Fruit fly (Drosophila melanogaster) whole organism, embryonic: ENCODE results near the gene Traf4.

ENCODE experiments used
- Abd-B ChIP-seq: fragments of 200-800 bp; sonication (Bioruptor generic); optimal IDR thresholded peaks from 2 replicates; lab custom pipeline; 2018; ENCODE audit warnings: missing biosample characterization, mild to moderate bottlenecking, missing genetic modification characterization, moderate library complexity
- Adf1 ChIP-seq: fragments of 200-800 bp; sonication (Bioruptor generic); IDR thresholded peaks from 2 replicates; pipeline ENCODE4 v1.3.6; 2022; ENCODE audit warnings: missing biosample characterization, missing genetic modification characterization
- Atf6 ChIP-seq: fragments of 200-800 bp; sonication (Bioruptor generic); IDR thresholded peaks from 2 replicates; pipeline ENCODE4 v1.3.6; 2022; ENCODE audit warnings: missing biosample characterization, missing genetic modification characterization
- B-H2 ChIP-seq: fragments of 200-800 bp; sonication (Bioruptor generic); optimal IDR thresholded peaks from 2 replicates; lab custom pipeline; 2018; ENCODE audit warnings: missing biosample characterization, mild to moderate bottlenecking, missing genetic modification characterization
- CG10366 ChIP-seq: fragments of 200-800 bp; sonication (Bioruptor generic); IDR thresholded peaks from 2 replicates; pipeline ENCODE4 v1.3.6; 2022; ENCODE audit warnings: missing biosample characterization, missing genetic modification characterization
- CG10543 ChIP-seq: fragments of 200-800 bp; sonication (Bioruptor generic); optimal IDR thresholded peaks from 3 replicates; lab custom pipeline; 2017; ENCODE audit warnings: missing biosample characterization, mild to moderate bottlenecking, missing genetic modification characterization, moderate library complexity
- CG11504 ChIP-seq: fragments of 200-800 bp; sonication (Bioruptor generic); optimal IDR thresholded peaks from 3 replicates; lab custom pipeline; 2019; ENCODE audit warnings: missing biosample characterization, mild to moderate bottlenecking, missing genetic modification characterization, moderate library complexity
- CG12219 ChIP-seq: fragments of 200-800 bp; sonication (Bioruptor generic); optimal IDR thresholded peaks from 3 replicates; lab custom pipeline; 2018; ENCODE audit warnings: missing biosample characterization, mild to moderate bottlenecking, missing genetic modification characterization
- CG12391 ChIP-seq: fragments of 200-800 bp; sonication (Bioruptor generic); optimal IDR thresholded peaks from 3 replicates; lab custom pipeline; 2018; ENCODE audit warnings: missing biosample characterization, mild to moderate bottlenecking, missing genetic modification characterization, moderate library complexity
- CG14860 ChIP-seq: fragments of 200-800 bp; sonication (Bioruptor generic); IDR thresholded peaks from 3 replicates; pipeline ENCODE4 v1.3.6; 2022; ENCODE audit warnings: missing biosample characterization, missing genetic modification characterization; ENCODE audit not compliant: partially characterized antibody
- CG14965 ChIP-seq: fragments of 200-800 bp; sonication (Bioruptor generic); optimal IDR thresholded peaks from 2 replicates; lab custom pipeline; 2016; ENCODE audit warnings: missing biosample characterization, missing genetic modification characterization, borderline replicate concordance
- CG16779 ChIP-seq: fragments of 200-800 bp; sonication (Bioruptor generic); IDR thresholded peaks from 2 replicates; pipeline ENCODE4 v1.3.6; 2022; ENCODE audit warnings: missing biosample characterization, missing genetic modification characterization
- CG17912 ChIP-seq: fragments of 200-800 bp; sonication (Bioruptor generic); optimal IDR thresholded peaks from 2 replicates; lab custom pipeline; 2018; ENCODE audit warnings: missing biosample characterization, mild to moderate bottlenecking, missing genetic modification characterization
- CG2120 ChIP-seq: fragments of 200-800 bp; sonication (Bioruptor generic); optimal IDR thresholded peaks from 3 replicates; lab custom pipeline; 2016; ENCODE audit warnings: missing biosample characterization, missing genetic modification characterization
- CG2199 ChIP-seq: fragments of 200-800 bp; sonication (Bioruptor generic); IDR thresholded peaks from 3 replicates; pipeline ENCODE4 v1.3.6; 2022; ENCODE audit warnings: missing biosample characterization, missing genetic modification characterization
- CG32772 ChIP-seq: fragments of 200-800 bp; sonication (Bioruptor generic); IDR thresholded peaks from 2 replicates; pipeline ENCODE4 v1.3.6; 2022; ENCODE audit warnings: missing biosample characterization, missing genetic modification characterization
- CG33557 ChIP-seq: fragments of 200-800 bp; sonication (Bioruptor generic); optimal IDR thresholded peaks from 2 replicates; lab custom pipeline; 2019; ENCODE audit warnings: missing biosample characterization, mild to moderate bottlenecking, missing genetic modification characterization, moderate library complexity
- CG3838 ChIP-seq: fragments of 200-800 bp; sonication (Bioruptor generic); optimal IDR thresholded peaks from 3 replicates; lab custom pipeline; 2016; ENCODE audit warnings: missing biosample characterization, missing genetic modification characterization
- CG42726 ChIP-seq: fragments of 200-800 bp; sonication (Bioruptor generic); IDR thresholded peaks from 2 replicates; pipeline ENCODE4 v1.3.6; 2022; ENCODE audit warnings: missing biosample characterization, missing genetic modification characterization; ENCODE audit not compliant: partially characterized antibody
- CG4404 ChIP-seq: fragments of 200-800 bp; sonication (Bioruptor generic); IDR thresholded peaks from 2 replicates; pipeline ENCODE4 v1.3.6; 2022; ENCODE audit warnings: missing biosample characterization, missing genetic modification characterization
- CG6654 ChIP-seq: fragments of 200-800 bp; sonication (Bioruptor generic); optimal IDR thresholded peaks from 2 replicates; lab custom pipeline; 2017; ENCODE audit warnings: missing biosample characterization, mild to moderate bottlenecking, missing genetic modification characterization
- CG8089 ChIP-seq: fragments of 200-800 bp; sonication (Bioruptor generic); optimal IDR thresholded peaks from 3 replicates; lab custom pipeline; 2016; ENCODE audit warnings: missing biosample characterization, missing genetic modification characterization
- CG9876 ChIP-seq: fragments of 200-800 bp; sonication (Bioruptor generic); optimal IDR thresholded peaks from 2 replicates; lab custom pipeline; 2016; ENCODE audit warnings: missing biosample characterization, missing genetic modification characterization
- CTCF ChIP-seq: fragments of 200-800 bp; sonication (Bioruptor generic); optimal IDR thresholded peaks from 2 replicates; lab custom pipeline; 2017; ENCODE audit warnings: missing biosample characterization, mild to moderate bottlenecking, missing genetic modification characterization, moderate library complexity
- Chrac-16 ChIP-seq: fragments of 200-800 bp; sonication (Bioruptor generic); optimal IDR thresholded peaks from 3 replicates; lab custom pipeline; 2016; ENCODE audit warnings: missing biosample characterization, missing genetic modification characterization
- CkIIα-i1 ChIP-seq: fragments of 200-800 bp; sonication (Bioruptor generic); IDR thresholded peaks from 2 replicates; pipeline ENCODE4 v1.3.6; 2022; ENCODE audit warnings: missing biosample characterization, missing genetic modification characterization
- Dip3 ChIP-seq: fragments of 200-800 bp; sonication (Bioruptor generic); optimal IDR thresholded peaks from 3 replicates; lab custom pipeline; 2016; ENCODE audit warnings: missing biosample characterization, missing genetic modification characterization
- Dp ChIP-seq: fragments of 200-800 bp; sonication (Bioruptor generic); optimal IDR thresholded peaks from 2 replicates; lab custom pipeline; 2018; ENCODE audit warnings: missing biosample characterization, mild to moderate bottlenecking, missing genetic modification characterization, moderate library complexity
- Dref ChIP-seq: fragments of 200-800 bp; sonication (Bioruptor generic); IDR thresholded peaks from 2 replicates; pipeline ENCODE4 v1.3.6; 2022; ENCODE audit warnings: missing biosample characterization, missing genetic modification characterization
- Fer1 ChIP-seq: fragments of 200-800 bp; sonication (Bioruptor generic); optimal IDR thresholded peaks from 2 replicates; lab custom pipeline; 2017; ENCODE audit warnings: missing biosample characterization, mild to moderate bottlenecking, missing genetic modification characterization
- Hey ChIP-seq: fragments of 200-800 bp; sonication (Bioruptor generic); optimal IDR thresholded peaks from 3 replicates; lab custom pipeline; 2018; ENCODE audit warnings: missing biosample characterization, mild to moderate bottlenecking, missing genetic modification characterization
- Hr78 ChIP-seq, 2 experiments: fragments of 200-800 bp in 1 of 2; fragments of >200 bp in 1 of 2; sonication (Bioruptor generic) in 1 of 2; optimal IDR thresholded peaks; 2 replicates each; lab custom pipeline; 2017 to 2019; ENCODE audit warnings: missing biosample characterization in 2 of 2, missing genetic modification characterization in 2 of 2, mild to moderate bottlenecking in 1 of 2, moderate library complexity in 1 of 2
- MTF-1 ChIP-seq: fragments of 200-800 bp; sonication (Bioruptor generic); optimal IDR thresholded peaks from 2 replicates; lab custom pipeline; 2018; ENCODE audit warnings: missing biosample characterization, mild to moderate bottlenecking, missing genetic modification characterization, borderline replicate concordance
- Rx ChIP-seq: fragments of 200-800 bp; sonication (Bioruptor generic); IDR thresholded peaks from 2 replicates; pipeline ENCODE4 v1.3.6; 2022; ENCODE audit warnings: missing biosample characterization, missing genetic modification characterization
- Sox102F ChIP-seq: fragments of 200-800 bp; sonication (Bioruptor generic); optimal IDR thresholded peaks from 2 replicates; lab custom pipeline; 2018; ENCODE audit warnings: missing biosample characterization, mild to moderate bottlenecking, missing genetic modification characterization, moderate library complexity
- bbx ChIP-seq: fragments of 200-800 bp; sonication (Bioruptor generic); IDR thresholded peaks from 2 replicates; pipeline ENCODE4 v1.3.6; 2022; ENCODE audit warnings: missing biosample characterization, missing genetic modification characterization; ENCODE audit not compliant: partially characterized antibody
- cas ChIP-seq: fragments of 200-800 bp; sonication (Bioruptor generic); IDR thresholded peaks from 2 replicates; pipeline ENCODE4 v1.3.6; 2022; ENCODE audit warnings: missing biosample characterization, missing genetic modification characterization
- chif ChIP-seq, 2 experiments: fragments of 200-800 bp; sonication (Bioruptor generic); optimal IDR thresholded peaks; 3 replicates each; lab custom pipeline; 2016; ENCODE audit warnings: missing biosample characterization in 2 of 2, missing genetic modification characterization in 2 of 2
- chn ChIP-seq: fragments of 200-800 bp; sonication (Bioruptor generic); optimal IDR thresholded peaks from 2 replicates; lab custom pipeline; 2016; ENCODE audit warnings: missing biosample characterization, missing genetic modification characterization
- da ChIP-seq: fragments of 200-800 bp; sonication (Bioruptor generic); optimal IDR thresholded peaks from 2 replicates; lab custom pipeline; 2016; ENCODE audit warnings: missing biosample characterization, missing genetic modification characterization
- dpn ChIP-seq, 2 experiments: fragments of 200-800 bp; sonication (Bioruptor generic); optimal IDR thresholded peaks; 3 replicates each; lab custom pipeline; 2016; ENCODE audit warnings: missing biosample characterization in 2 of 2, missing genetic modification characterization in 2 of 2
- eve ChIP-seq, 2 experiments: fragments of >200 bp; optimal IDR thresholded peaks; 2 replicates each; lab custom pipeline; 2017; ENCODE audit warnings: missing biosample characterization in 2 of 2, missing genetic modification characterization in 2 of 2
- ftz-f1 ChIP-seq: fragments of 200-800 bp; sonication (Bioruptor generic); optimal IDR thresholded peaks from 2 replicates; lab custom pipeline; 2016; ENCODE audit warnings: missing biosample characterization, missing genetic modification characterization
- gce ChIP-seq: fragments of 200-800 bp; sonication (Bioruptor generic); IDR thresholded peaks from 3 replicates; pipeline ENCODE4 v1.3.6; 2022; ENCODE audit warnings: missing biosample characterization, missing genetic modification characterization
- gem ChIP-seq: fragments of 200-800 bp; sonication (Bioruptor generic); optimal IDR thresholded peaks from 2 replicates; lab custom pipeline; 2019; ENCODE audit warnings: missing biosample characterization, mild to moderate bottlenecking, missing genetic modification characterization, moderate library complexity
- jing ChIP-seq: fragments of 200-800 bp; sonication (Bioruptor generic); optimal IDR thresholded peaks from 2 replicates; lab custom pipeline; 2018; ENCODE audit warnings: missing biosample characterization, mild to moderate bottlenecking, missing genetic modification characterization
- onecut ChIP-seq: fragments of 200-800 bp; sonication (Bioruptor generic); IDR thresholded peaks from 2 replicates; pipeline ENCODE4 v1.3.6; 2022; ENCODE audit warnings: missing biosample characterization, missing genetic modification characterization
- sens-2 ChIP-seq: fragments of 200-800 bp; sonication (Bioruptor generic); IDR thresholded peaks from 2 replicates; pipeline ENCODE4 v1.3.6; 2022; ENCODE audit warnings: missing biosample characterization, missing genetic modification characterization
- sr ChIP-seq: fragments of 200-800 bp; sonication (Bioruptor generic); IDR thresholded peaks from 3 replicates; pipeline ENCODE4 v1.3.6; 2022; ENCODE audit warnings: missing biosample characterization, missing genetic modification characterization
- tna ChIP-seq: fragments of 200-800 bp; sonication (Bioruptor generic); IDR thresholded peaks from 2 replicates; pipeline ENCODE4 v1.3.6; 2022; ENCODE audit warnings: missing biosample characterization, missing genetic modification characterization; ENCODE audit not compliant: partially characterized antibody
- unpg ChIP-seq: fragments of 200-800 bp; sonication (Bioruptor generic); optimal IDR thresholded peaks from 3 replicates; lab custom pipeline; 2018; ENCODE audit warnings: missing biosample characterization, mild to moderate bottlenecking, missing genetic modification characterization, moderate library complexity
- vfl ChIP-seq: fragments of 200-800 bp; sonication (Bioruptor generic); optimal IDR thresholded peaks from 2 replicates; lab custom pipeline; 2016; ENCODE audit warnings: missing biosample characterization, missing genetic modification characterization

The Traf4 gene

DNA sequence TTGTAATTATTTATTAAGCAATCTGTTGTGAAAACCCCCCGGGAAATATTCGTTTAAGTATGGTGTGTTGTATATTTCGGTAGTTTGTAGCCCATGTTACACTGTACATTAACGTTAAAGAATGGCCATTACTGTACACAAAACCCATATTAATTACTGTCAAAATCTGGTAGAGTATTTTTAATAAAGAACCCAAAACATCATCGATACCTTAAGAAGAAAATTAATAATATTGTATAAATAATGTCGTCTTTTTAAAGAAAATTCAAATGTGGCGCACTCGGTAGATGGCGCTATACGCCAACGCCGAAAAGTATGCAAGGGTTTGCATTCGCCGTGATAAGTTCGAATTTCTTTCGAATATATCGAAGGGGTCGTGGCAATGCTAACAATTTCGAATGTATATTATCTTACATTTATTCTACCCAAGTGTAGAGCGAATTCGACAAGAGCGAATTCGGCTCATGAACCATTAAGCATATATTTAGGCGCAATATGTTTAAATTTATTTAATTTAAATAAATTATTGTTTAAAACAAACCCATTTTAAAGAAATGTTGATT is 16.1 kb upstream of the Traf4 start (continued):
- TF ChIP-seq CG14965 (GFP tag; lab: Kevin White, UChicago) (no peak), sr (GFP tag; lab: Robert Waterston, UW) (no peak), Rx (GFP tag; lab: Robert Waterston, UW) (no peak), CG17912 (GFP tag; lab: Kevin White, UChicago) (no peak), Chrac-16 (GFP tag; lab: Kevin White, UChicago) (no peak), jing (GFP tag; lab: Kevin White, UChicago) (no peak), CG10366 (no peak), Dp (GFP tag; lab: Kevin White, UChicago) (peak; percentile 91), CG16779 (GFP tag; lab: Robert Waterston, UW) (no peak), CG8089 (no peak), CG14860 (GFP tag; lab: Robert Waterston, UW) (no peak), bbx (GFP tag; lab: Robert Waterston, UW) (no peak), chif (GFP tag; optimal IDR thresholded peaks at IDR 0.05; lab: Kevin White, UChicago) (no peak), CG12391 (tag; lab: Kevin White, UChicago) (no peak), CG33557 (GFP tag; lab: Kevin White, UChicago) (no peak), onecut (no peak), Adf1 (GFP tag; lab: Robert Waterston, UW) (no peak), gce (GFP tag; lab: Robert Waterston, UW) (no peak), unpg (GFP tag; lab: Kevin White, UChicago) (no peak), CTCF (GFP tag; lab: Kevin White, UChicago) (peak; percentile 98), CG10543 (GFP tag; lab: Kevin White, UChicago) (no peak), ftz-f1 (GFP tag; lab: Kevin White, UChicago) (no peak), CG6654 (GFP tag; lab: Kevin White, UChicago) (no peak), chn (no peak), Dip3 (no peak), Dref (GFP tag; lab: Robert Waterston, UW) (no peak), Hr78 (GFP tag; optimal IDR thresholded peaks at IDR 0.05; lab: Kevin White, UChicago) (no peak), CG2120 (peak; percentile 9), Sox102F (GFP tag; lab: Kevin White, UChicago) (no peak), CG11504 (tag; lab: Kevin White, UChicago) (no peak), da (GFP tag; lab: Kevin White, UChicago) (no peak), tna (no peak), CG32772 (GFP tag; lab: Robert Waterston, UW) (no peak), B-H2 (GFP tag; lab: Kevin White, UChicago) (no peak), CkIIα-i1 (no peak), MTF-1 (GFP tag; lab: Kevin White, UChicago) (no peak), Fer1 (peak; percentile 24), gem (no peak), Abd-B (GFP tag; lab: Kevin White, UChicago) (no peak), cas (GFP tag; lab: Robert Waterston, UW) (no peak), CG42726 (GFP tag; lab: Robert Waterston, UW) (peak; percentile 63; the same call in 1 of the 2 replicates), sens-2 (GFP tag; lab: Robert Waterston, UW) (no peak), CG12219 (GFP tag; lab: Kevin White, UChicago) (no peak), CG2199 (GFP tag; lab: Robert Waterston, UW) (no peak), CG3838 (no peak), vfl (no peak), Hey (tag; lab: Kevin White, UChicago) (no peak), CG9876 (GFP tag; lab: Kevin White, UChicago) (no peak), CG4404 (no peak), eve (GFP tag; optimal IDR thresholded peaks at IDR 0.05; lab: Kevin White, UChicago) (no peak), dpn (GFP tag; optimal IDR thresholded peaks at IDR 0.05; lab: Kevin White, UChicago) (peak in 1 of 2 experiments; percentile 18), Atf6 (no peak)
